Worm (Caenorhabditis elegans) whole organism, L2 larva: ENCODE measurements around the gene col-76.

Experiments used
- R02D3.7 ChIP-seq: fragments of 150-350 bp; optimal IDR thresholded peaks from 2 replicates; lab custom pipeline; 2014; ENCODE audit warnings: missing biosample characterization, missing genetic modification characterization
- egl-27 ChIP-seq: sonication (generic microtip); optimal IDR thresholded peaks from 3 replicates; lab custom pipeline; 2017; ENCODE audit warnings: missing biosample characterization, missing genetic modification reagents, missing genetic modification characterization
- lin-13 ChIP-seq: fragments of 150-350 bp; optimal IDR thresholded peaks from 2 replicates; lab custom pipeline; 2014; ENCODE audit warnings: missing biosample characterization, missing genetic modification reagents, missing genetic modification characterization
- nhr-11 ChIP-seq: fragments of 150-350 bp; optimal IDR thresholded peaks from 2 replicates; lab custom pipeline; 2014; ENCODE audit warnings: missing biosample characterization, missing genetic modification characterization
- nhr-12 ChIP-seq: fragments of 150-350 bp; optimal IDR thresholded peaks from 2 replicates; lab custom pipeline; 2014; ENCODE audit warnings: missing biosample characterization, missing genetic modification characterization
- nhr-21 ChIP-seq: fragments of 150-350 bp; optimal IDR thresholded peaks from 2 replicates; lab custom pipeline; 2014; ENCODE audit warnings: missing biosample characterization, missing genetic modification characterization
- nhr-77 ChIP-seq: fragments of 150-350 bp; optimal IDR thresholded peaks from 2 replicates; lab custom pipeline; 2014; ENCODE audit warnings: missing biosample characterization, missing genetic modification characterization
- unc-39 ChIP-seq: fragments of 150-350 bp; optimal IDR thresholded peaks from 2 replicates; lab custom pipeline; 2014; ENCODE audit warnings: missing biosample characterization, missing genetic modification characterization

DNA sequence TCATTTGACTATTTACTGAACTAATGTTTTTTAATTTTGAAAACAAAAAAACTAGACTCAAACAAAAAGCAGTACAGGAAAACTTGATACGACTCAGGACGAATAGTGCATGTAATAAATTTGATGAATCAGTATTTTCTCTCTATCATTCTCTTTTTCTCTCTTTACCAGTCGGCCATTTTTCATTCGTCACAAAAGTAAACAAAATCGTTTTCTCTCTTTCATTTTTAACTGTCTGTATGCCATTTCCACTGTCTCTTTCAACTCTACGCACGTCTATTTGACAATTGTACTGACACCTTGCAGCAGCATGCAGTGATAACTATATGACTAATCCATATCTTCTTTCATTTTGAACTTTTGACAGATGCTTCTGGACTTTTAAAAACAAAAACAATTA, 44.6 kb downstream of the col-76 start, which contains the start of the genes F35C11.2 and F35C11.4:
- TF ChIP-seq nhr-21 (tag; lab: Kevin White, UChicago): no peak
- no peak for TF ChIP-seq nhr-77 (tag; lab: Kevin White, UChicago)
- TF ChIP-seq R02D3.7 (tag; lab: Kevin White, UChicago): no peak
- TF ChIP-seq egl-27 (tag; lab: Kevin White, UChicago): no peak
- no peak for TF ChIP-seq nhr-12 (tag; lab: Kevin White, UChicago)
- TF ChIP-seq nhr-11: no peak
- no peak for TF ChIP-seq lin-13 (GFP tag; lab: Kevin White, UChicago)
- no peak for TF ChIP-seq unc-39
